Worm (Caenorhabditis elegans) whole organism, L4 larva: ENCODE data around the gene srw-56.
"Not testable (repeated sequence)": the region's sequence is repeated elsewhere in the genome, so short reads cannot be mapped to it uniquely, and the experiment has no call there.

ENCODE experiments used
- daf-16 ChIP-seq, 3 experiments: sonication (generic microtip); optimal IDR thresholded peaks; 2 replicates each; lab custom pipeline; 2016 to 2017; ENCODE audit warnings: missing genetic modification characterization in 3 of 3, missing genetic modification reagents in 3 of 3, mild to moderate bottlenecking in 2 of 3, missing compliant biosample characterization in 2 of 3, missing biosample characterization in 1 of 3, moderate library complexity in 1 of 3
- dmd-6 ChIP-seq: fragments of 200-800 bp; sonication (Bioruptor generic); IDR thresholded peaks from 2 replicates; pipeline ENCODE4 v1.3.6; 2022; ENCODE audit warnings: missing genetic modification reagents, missing genetic modification characterization, missing compliant biosample characterization

The srw-56 gene

DNA sequence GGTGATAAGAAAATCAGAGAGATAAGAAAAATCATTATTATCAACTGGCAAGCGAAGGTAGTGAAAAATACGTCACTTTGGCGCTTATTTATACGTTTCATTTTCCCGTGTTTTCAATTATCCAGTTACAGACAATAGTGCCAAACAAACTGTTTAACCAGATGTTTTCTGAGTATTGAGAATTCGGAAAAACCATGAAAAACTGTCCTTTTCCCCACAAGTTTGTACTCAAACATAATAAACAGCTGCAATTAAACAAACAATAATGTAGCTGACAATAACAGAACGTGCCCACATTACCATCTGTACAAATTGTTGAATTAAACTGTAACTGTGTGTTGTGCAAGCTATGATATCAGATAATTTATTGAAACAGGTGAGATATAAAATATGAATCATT lies 47.1 kb downstream of the srw-56 start, which contains the start of the genes F35E8.1 and F35E8.2:
F35E8.1 (minus strand) TSS at position 101 of the 400 bp plus-strand sequence.
F35E8.2 (plus strand) TSS at position 132 of the 400 bp plus-strand sequence.
- 0 out of 2 replicates have a peak, but pooled peaks have one; percentile 14 for TF ChIP-seq dmd-6 (GFP tag; lab: Robert Waterston, UW)
- TF ChIP-seq daf-16 (GFP tag; optimal IDR thresholded peaks at IDR 0.05; lab: Kevin White, UChicago) = not testable (repeated sequence)
- peak; percentile 46 for TF ChIP-seq daf-16 (tag; optimal IDR thresholded peaks at IDR 0.05; lab: Kevin White, UChicago)
